Worm (Caenorhabditis elegans) whole organism, L4 larva: ENCODE data around the gene smu-2.
A peak's percentile ranks its signal among the peaks of the same experiment; 100 is the strongest.

ENCODE experiments used
- F26F4.8 ChIP-seq: fragments of 200-800 bp; sonication (Bioruptor generic); conservative IDR thresholded peaks from 2 replicates; pipeline ENCODE4 v1.3.6; 2022; ENCODE audit warnings: missing genetic modification characterization, missing compliant biosample characterization
- F37D6.2 ChIP-seq: sonication (generic microtip); optimal IDR thresholded peaks from 2 replicates; lab custom pipeline; 2016; ENCODE audit warnings: mild to moderate bottlenecking, missing genetic modification characterization, missing compliant biosample characterization
- R02D3.7 ChIP-seq: fragments of 150-350 bp; sonication (generic microtip); optimal IDR thresholded peaks from 3 replicates; lab custom pipeline; 2014; ENCODE audit warnings: missing biosample characterization, missing genetic modification characterization
- ama-1 ChIP-seq: fragments of 150-350 bp; optimal IDR thresholded peaks from 2 replicates; lab custom pipeline; 2014; ENCODE audit warnings: inconsistent platforms, mixed read lengths
- ceh-82 ChIP-seq: sonication (generic microtip); optimal IDR thresholded peaks from 2 replicates; lab custom pipeline; 2017; ENCODE audit warnings: missing biosample characterization, missing genetic modification characterization
- ces-1 ChIP-seq: fragments of 150-350 bp; sonication (generic microtip); optimal IDR thresholded peaks from 4 replicates; lab custom pipeline; 2014; ENCODE audit warnings: missing biosample characterization, missing genetic modification reagents, missing genetic modification characterization
- daf-16 ChIP-seq, 3 experiments: sonication (generic microtip); optimal IDR thresholded peaks; 2 replicates each; lab custom pipeline; 2016 to 2017; ENCODE audit warnings: missing genetic modification characterization in 3 of 3, missing genetic modification reagents in 3 of 3, mild to moderate bottlenecking in 2 of 3, missing compliant biosample characterization in 2 of 3, missing biosample characterization in 1 of 3, moderate library complexity in 1 of 3
- daf-19 ChIP-seq: fragments of 200-800 bp; sonication (Bioruptor generic); conservative IDR thresholded peaks from 2 replicates; pipeline ENCODE4 v1.3.6; 2022; ENCODE audit warnings: missing genetic modification characterization, missing compliant biosample characterization
- daf-8 ChIP-seq: fragments of 200-800 bp; sonication (Bioruptor generic); IDR thresholded peaks from 2 replicates; pipeline ENCODE4 v1.3.6; 2022; ENCODE audit warnings: missing genetic modification characterization, missing compliant biosample characterization
- dmd-6 ChIP-seq: fragments of 200-800 bp; sonication (Bioruptor generic); IDR thresholded peaks from 2 replicates; pipeline ENCODE4 v1.3.6; 2022; ENCODE audit warnings: missing genetic modification reagents, missing genetic modification characterization, missing compliant biosample characterization
- gei-8 ChIP-seq: fragments of 200-800 bp; sonication (Bioruptor generic); optimal IDR thresholded peaks from 2 replicates; lab custom pipeline; 2018; ENCODE audit warnings: mild to moderate bottlenecking, missing genetic modification characterization, missing compliant biosample characterization
- hif-1 ChIP-seq, 2 experiments: sonication (generic microtip); optimal IDR thresholded peaks; 2 replicates each; lab custom pipeline; 2016 to 2017; ENCODE audit warnings: missing compliant biosample characterization in 2 of 2, missing genetic modification characterization in 2 of 2, missing genetic modification reagents in 2 of 2, missing genotype in 2 of 2, mild to moderate bottlenecking in 1 of 2
- hlh-11 ChIP-seq: fragments of 200-800 bp; sonication (Bioruptor generic); optimal IDR thresholded peaks from 2 replicates; lab custom pipeline; 2018; ENCODE audit warnings: mild to moderate bottlenecking, missing genetic modification characterization, missing compliant biosample characterization
- lin-29 ChIP-seq: fragments of 200-800 bp; sonication (Bioruptor generic); IDR thresholded peaks from 2 replicates; pipeline ENCODE4 v1.3.6; 2022; ENCODE audit warnings: missing genetic modification reagents, missing genetic modification characterization, missing compliant biosample characterization
- lin-39 ChIP-seq: fragments of 150-350 bp; optimal IDR thresholded peaks from 2 replicates; lab custom pipeline; 2014; ENCODE audit warnings: missing biosample characterization, missing genetic modification reagents, missing genetic modification characterization
- lsy-2 ChIP-seq, 2 experiments: fragments of 150-350 bp in 1 of 2; sonication (generic microtip) in 1 of 2; optimal IDR thresholded peaks; 2 replicates each; lab custom pipeline; 2014 to 2017; ENCODE audit warnings: missing biosample characterization in 2 of 2, missing genetic modification characterization in 2 of 2
- mdl-1 ChIP-seq, 2 experiments: fragments of 150-350 bp in 1 of 2; sonication (generic microtip) in 1 of 2; optimal IDR thresholded peaks; 2 replicates each; lab custom pipeline; 2014 to 2017; ENCODE audit warnings: missing biosample characterization in 2 of 2, missing genetic modification characterization in 2 of 2
- mdt-29 ChIP-seq: fragments of 200-800 bp; sonication (Bioruptor generic); IDR thresholded peaks from 2 replicates; pipeline ENCODE4 v1.3.6; 2022; ENCODE audit warnings: missing genetic modification reagents, missing genetic modification characterization, missing compliant biosample characterization
- mep-1 ChIP-seq: fragments of 150-350 bp; sonication (generic microtip); optimal IDR thresholded peaks from 3 replicates; lab custom pipeline; 2014; ENCODE audit warnings: missing biosample characterization, missing genetic modification characterization
- mxl-2 ChIP-seq: fragments of 200-800 bp; sonication (Bioruptor generic); conservative IDR thresholded peaks from 2 replicates; pipeline ENCODE4 v1.3.6; 2022; ENCODE audit warnings: missing genetic modification reagents, missing genetic modification characterization, missing compliant biosample characterization
- nhr-102 ChIP-seq: sonication (generic microtip); optimal IDR thresholded peaks from 2 replicates; lab custom pipeline; 2016; ENCODE audit warnings: mild to moderate bottlenecking, missing genetic modification characterization, moderate library complexity, missing compliant biosample characterization
- nhr-25 ChIP-seq: sonication (generic microtip); optimal IDR thresholded peaks from 2 replicates; lab custom pipeline; 2017; ENCODE audit warnings: missing genetic modification characterization, mild to moderate bottlenecking, missing compliant biosample characterization, antibody characterized with exemption, moderate library complexity, borderline replicate concordance; ENCODE audit not compliant: insufficient read depth
- nhr-28 ChIP-seq: fragments of 150-350 bp; optimal IDR thresholded peaks from 2 replicates; lab custom pipeline; 2014; ENCODE audit warnings: missing biosample characterization, missing genetic modification characterization
- nhr-42 ChIP-seq: fragments of 200-800 bp; sonication (Bioruptor generic); IDR thresholded peaks from 2 replicates; pipeline ENCODE4 v1.3.6; 2022; ENCODE audit warnings: missing genetic modification characterization, missing compliant biosample characterization
- nhr-76 ChIP-seq: fragments of 150-350 bp; optimal IDR thresholded peaks from 2 replicates; lab custom pipeline; 2014; ENCODE audit warnings: missing biosample characterization, missing genetic modification characterization
- nhr-77 ChIP-seq: fragments of 150-350 bp; optimal IDR thresholded peaks from 2 replicates; lab custom pipeline; 2014; ENCODE audit warnings: missing biosample characterization, missing genetic modification characterization
- php-3 ChIP-seq: fragments of 200-800 bp; sonication (Bioruptor generic); IDR thresholded peaks from 2 replicates; pipeline ENCODE4 v1.3.6; 2022; ENCODE audit warnings: missing genetic modification reagents, missing genetic modification characterization, missing compliant biosample characterization
- pqm-1 ChIP-seq: sonication (generic microtip); optimal IDR thresholded peaks from 2 replicates; lab custom pipeline; 2017; ENCODE audit warnings: missing biosample characterization, missing genetic modification characterization
- set-16 ChIP-seq: fragments of 200-800 bp; sonication (Bioruptor generic); IDR thresholded peaks from 2 replicates; pipeline ENCODE4 v1.3.6; 2022; ENCODE audit warnings: missing genetic modification reagents, missing genetic modification characterization, missing compliant biosample characterization
- snpc-4 ChIP-seq: fragments of 150-350 bp; optimal IDR thresholded peaks from 2 replicates; lab custom pipeline; 2014; ENCODE audit warnings: missing biosample characterization, missing genetic modification characterization
- spr-1 ChIP-seq: sonication (generic microtip); optimal IDR thresholded peaks from 2 replicates; lab custom pipeline; 2016; ENCODE audit warnings: mild to moderate bottlenecking, missing genetic modification characterization, missing compliant biosample characterization
- tra-1 ChIP-seq: fragments of 200-800 bp; sonication (Bioruptor generic); IDR thresholded peaks from 2 replicates; pipeline ENCODE4 v1.3.6; 2022; ENCODE audit warnings: missing genetic modification reagents, missing genetic modification characterization, missing compliant biosample characterization
- unc-62 ChIP-seq, 3 experiments: fragments of 150-350 bp in 1 of 3; sonication (generic microtip); optimal IDR thresholded peaks in 2 of 3; peaks in 1 of 3; 1 replicate in 1 of 3; 2 replicates in 2 of 3; lab custom pipeline; 2014 to 2017; ENCODE audit warnings: missing biosample characterization in 3 of 3, missing genetic modification characterization in 3 of 3, missing genetic modification reagents in 3 of 3, missing genotype in 1 of 3

Gene smu-2

ce11 chrII:3434893-3435503 is 47.2 kb upstream of the smu-2 start:
- TF ChIP-seq nhr-42 (GFP tag; lab: Robert Waterston, UW) (no peak), nhr-25 (tag; lab: Kevin White, UChicago) (peak; percentile 16), tra-1 (no peak), F26F4.8 (GFP tag; lab: Robert Waterston, UW) (no peak), nhr-77 (tag; lab: Kevin White, UChicago) (no peak), lsy-2 (tag; optimal IDR thresholded peaks at IDR 0.05; lab: Kevin White, UChicago) (no peak), dmd-6 (peak; percentile 55), unc-62 (GFP tag; optimal IDR thresholded peaks at IDR 0.05 in 1 of 2; lab: Kevin White, UChicago) (peak in 1 of 2 experiments; percentile 30), unc-62 (tag; optimal IDR thresholded peaks at IDR 0.05; lab: Kevin White, UChicago) (no peak), mdl-1 (tag; optimal IDR thresholded peaks at IDR 0.05; lab: Kevin White, UChicago) (no peak), ceh-82 (tag; lab: Kevin White, UChicago) (no peak), nhr-28 (peak; percentile 34), mep-1 (no peak), snpc-4 (tag; lab: Kevin White, UChicago) (peak; percentile 16), mxl-2 (GFP tag; lab: Robert Waterston, UW) (no peak)

ce11 chrII:3436412-3436811 is 45.8 kb upstream of the smu-2 start, which contains the start of gene skpo-2:
TSS of gene skpo-2 (minus strand) at chrII:3436512.
- TF ChIP-seq daf-8 (no peak), F37D6.2 (tag; lab: Kevin White, UChicago) (no peak), R02D3.7 (tag; lab: Kevin White, UChicago) (no peak), daf-19 (GFP tag; lab: Robert Waterston, UW) (no peak), lin-39 (tag; lab: Kevin White, UChicago) (no peak), daf-16 (GFP tag; optimal IDR thresholded peaks at IDR 0.05; lab: Kevin White, UChicago) (no peak), daf-16 (tag; optimal IDR thresholded peaks at IDR 0.05; lab: Kevin White, UChicago) (no peak), lsy-2 (tag; optimal IDR thresholded peaks at IDR 0.05; lab: Kevin White, UChicago) (no peak), ces-1 (GFP tag; lab: Kevin White, UChicago) (no peak), mdt-29 (no peak), hif-1 (tag; optimal IDR thresholded peaks at IDR 0.05; lab: Kevin White, UChicago) (no peak), php-3 (GFP tag; lab: Robert Waterston, UW) (no peak), ama-1 (no peak), spr-1 (no peak), tra-1 (no peak), lin-29 (GFP tag; lab: Robert Waterston, UW) (no peak), nhr-76 (tag; lab: Kevin White, UChicago) (no peak), pqm-1 (tag; lab: Kevin White, UChicago) (no peak)

- no peak for TF ChIP-seq ces-1 (GFP tag; lab: Kevin White, UChicago)
- TF ChIP-seq set-16 (GFP tag; lab: Robert Waterston, UW), result peak; percentile 77
Observed at ce11 chrII:3437393-3437792, 44.8 kb upstream of the smu-2 start.

- TF ChIP-seq gei-8 (GFP tag; lab: Kevin White, UChicago) (no peak), hlh-11 (tag; lab: Kevin White, UChicago) (peak; percentile 2), nhr-102 (tag; lab: Kevin White, UChicago) (no peak)
- TF ChIP-seq, all 104 proteins: peak for 1
Observed at ce11 chrII:3438280-3438679, 43.9 kb upstream of the smu-2 start.
